Worm (Caenorhabditis elegans) whole organism, L4 larva: ENCODE data around the gene nep-17.

ENCODE experiments used
- F10B5.3 ChIP-seq: sonication (generic microtip); optimal IDR thresholded peaks from 2 replicates; lab custom pipeline; 2016; ENCODE audit warnings: mild to moderate bottlenecking, missing genetic modification characterization, missing compliant biosample characterization
- Y5F2A.4 ChIP-seq: fragments of 200-800 bp; sonication (Bioruptor generic); optimal IDR thresholded peaks from 2 replicates; lab custom pipeline; 2018; ENCODE audit warnings: mild to moderate bottlenecking, missing genetic modification characterization, missing compliant biosample characterization
- ZK546.5 ChIP-seq, 2 experiments: sonication (generic microtip); optimal IDR thresholded peaks; 2 replicates each; lab custom pipeline; 2017; ENCODE audit warnings: missing biosample characterization in 2 of 2, missing genetic modification characterization in 2 of 2
- aly-2 ChIP-seq: sonication (generic microtip); optimal IDR thresholded peaks from 2 replicates; lab custom pipeline; 2018; ENCODE audit warnings: missing biosample characterization, missing genetic modification characterization
- ceh-28 ChIP-seq: fragments of 150-350 bp; optimal IDR thresholded peaks from 2 replicates; lab custom pipeline; 2014; ENCODE audit warnings: missing biosample characterization, missing genetic modification reagents, missing genetic modification characterization
- ces-1 ChIP-seq: fragments of 150-350 bp; sonication (generic microtip); optimal IDR thresholded peaks from 4 replicates; lab custom pipeline; 2014; ENCODE audit warnings: missing biosample characterization, missing genetic modification reagents, missing genetic modification characterization
- daf-16 ChIP-seq, 3 experiments: sonication (generic microtip); optimal IDR thresholded peaks; 2 replicates each; lab custom pipeline; 2016 to 2017; ENCODE audit warnings: missing genetic modification characterization in 3 of 3, missing genetic modification reagents in 3 of 3, mild to moderate bottlenecking in 2 of 3, missing compliant biosample characterization in 2 of 3, missing biosample characterization in 1 of 3, moderate library complexity in 1 of 3
- daf-19 ChIP-seq: fragments of 200-800 bp; sonication (Bioruptor generic); conservative IDR thresholded peaks from 2 replicates; pipeline ENCODE4 v1.3.6; 2022; ENCODE audit warnings: missing genetic modification characterization, missing compliant biosample characterization
- daf-8 ChIP-seq: fragments of 200-800 bp; sonication (Bioruptor generic); IDR thresholded peaks from 2 replicates; pipeline ENCODE4 v1.3.6; 2022; ENCODE audit warnings: missing genetic modification characterization, missing compliant biosample characterization
- dve-1 ChIP-seq: sonication (generic microtip); optimal IDR thresholded peaks from 2 replicates; lab custom pipeline; 2017; ENCODE audit warnings: antibody characterized with exemption, mild to moderate bottlenecking, missing genetic modification characterization, missing compliant biosample characterization; ENCODE audit not compliant: insufficient read depth
- hlh-11 ChIP-seq: fragments of 200-800 bp; sonication (Bioruptor generic); optimal IDR thresholded peaks from 2 replicates; lab custom pipeline; 2018; ENCODE audit warnings: mild to moderate bottlenecking, missing genetic modification characterization, missing compliant biosample characterization
- hlh-30 ChIP-seq: sonication (generic microtip); optimal IDR thresholded peaks from 2 replicates; lab custom pipeline; 2017; ENCODE audit warnings: antibody characterized with exemption, mild to moderate bottlenecking, missing genetic modification characterization, missing compliant biosample characterization; ENCODE audit not compliant: insufficient read depth
- jun-1 ChIP-seq: fragments of 150-350 bp; optimal IDR thresholded peaks from 2 replicates; lab custom pipeline; 2014; ENCODE audit warnings: missing biosample characterization, missing genetic modification reagents, missing genetic modification characterization
- lim-7 ChIP-seq: fragments of 200-800 bp; sonication (Bioruptor generic); IDR thresholded peaks from 2 replicates; pipeline ENCODE4 v1.3.6; 2022; ENCODE audit warnings: missing genetic modification characterization, missing compliant biosample characterization
- lsy-2 ChIP-seq, 2 experiments: fragments of 150-350 bp in 1 of 2; sonication (generic microtip) in 1 of 2; optimal IDR thresholded peaks; 2 replicates each; lab custom pipeline; 2014 to 2017; ENCODE audit warnings: missing biosample characterization in 2 of 2, missing genetic modification characterization in 2 of 2
- madf-5 ChIP-seq, 2 experiments: fragments of 200-800 bp; sonication (Bioruptor generic); IDR thresholded peaks; 2 replicates each; pipeline ENCODE4 v1.3.6; 2022; ENCODE audit warnings: missing compliant biosample characterization in 2 of 2, missing genetic modification characterization in 2 of 2
- mep-1 ChIP-seq: fragments of 150-350 bp; sonication (generic microtip); optimal IDR thresholded peaks from 3 replicates; lab custom pipeline; 2014; ENCODE audit warnings: missing biosample characterization, missing genetic modification characterization
- mes-2 ChIP-seq: sonication (generic microtip); optimal IDR thresholded peaks from 2 replicates; lab custom pipeline; 2016; ENCODE audit warnings: missing genotype, mild to moderate bottlenecking, missing genetic modification characterization, missing compliant biosample characterization; ENCODE audit not compliant: poor library complexity, severe bottlenecking
- nhr-25 ChIP-seq: sonication (generic microtip); optimal IDR thresholded peaks from 2 replicates; lab custom pipeline; 2017; ENCODE audit warnings: missing genetic modification characterization, mild to moderate bottlenecking, missing compliant biosample characterization, antibody characterized with exemption, moderate library complexity, borderline replicate concordance; ENCODE audit not compliant: insufficient read depth
- nhr-28 ChIP-seq: fragments of 150-350 bp; optimal IDR thresholded peaks from 2 replicates; lab custom pipeline; 2014; ENCODE audit warnings: missing biosample characterization, missing genetic modification characterization
- nhr-42 ChIP-seq: fragments of 200-800 bp; sonication (Bioruptor generic); IDR thresholded peaks from 2 replicates; pipeline ENCODE4 v1.3.6; 2022; ENCODE audit warnings: missing genetic modification characterization, missing compliant biosample characterization
- nhr-48 ChIP-seq: sonication (generic microtip); optimal IDR thresholded peaks from 2 replicates; lab custom pipeline; 2016; ENCODE audit warnings: mild to moderate bottlenecking, missing genetic modification characterization, missing compliant biosample characterization
- nhr-6 ChIP-seq: fragments of 150-350 bp; optimal IDR thresholded peaks from 2 replicates; lab custom pipeline; 2014; ENCODE audit warnings: missing biosample characterization, missing genetic modification characterization
- nhr-76 ChIP-seq: fragments of 150-350 bp; optimal IDR thresholded peaks from 2 replicates; lab custom pipeline; 2014; ENCODE audit warnings: missing biosample characterization, missing genetic modification characterization
- nhr-77 ChIP-seq: fragments of 150-350 bp; optimal IDR thresholded peaks from 2 replicates; lab custom pipeline; 2014; ENCODE audit warnings: missing biosample characterization, missing genetic modification characterization
- pha-4 ChIP-seq, 2 experiments: fragments of 150-350 bp in 1 of 2; fragments of 200-800 bp in 1 of 2; sonication (Bioruptor generic) in 1 of 2; IDR thresholded peaks in 1 of 2; optimal IDR thresholded peaks in 1 of 2; 2 replicates each; pipeline versions ENCODE4 v1.3.6 to Lab custom; 2014 to 2022; ENCODE audit warnings: missing genetic modification characterization in 2 of 2, missing genetic modification reagents in 2 of 2, missing biosample characterization in 1 of 2, missing compliant biosample characterization in 1 of 2
- php-3 ChIP-seq: fragments of 200-800 bp; sonication (Bioruptor generic); IDR thresholded peaks from 2 replicates; pipeline ENCODE4 v1.3.6; 2022; ENCODE audit warnings: missing genetic modification reagents, missing genetic modification characterization, missing compliant biosample characterization
- rbr-2 ChIP-seq: sonication (generic microtip); optimal IDR thresholded peaks from 2 replicates; lab custom pipeline; 2016; ENCODE audit warnings: missing genotype, missing genetic modification characterization, missing compliant biosample characterization
- saeg-2 ChIP-seq: fragments of 200-800 bp; sonication (Bioruptor generic); IDR thresholded peaks from 2 replicates; pipeline ENCODE4 v1.3.6; 2022; ENCODE audit warnings: missing genetic modification reagents, missing genetic modification characterization, missing compliant biosample characterization
- snpc-1.2 ChIP-seq: fragments of 200-800 bp; sonication (Bioruptor generic); IDR thresholded peaks from 2 replicates; pipeline ENCODE4 v1.3.6; 2022; ENCODE audit warnings: missing genetic modification reagents, missing genetic modification characterization, missing compliant biosample characterization
- spr-1 ChIP-seq: sonication (generic microtip); optimal IDR thresholded peaks from 2 replicates; lab custom pipeline; 2016; ENCODE audit warnings: mild to moderate bottlenecking, missing genetic modification characterization, missing compliant biosample characterization
- tra-1 ChIP-seq: fragments of 200-800 bp; sonication (Bioruptor generic); IDR thresholded peaks from 2 replicates; pipeline ENCODE4 v1.3.6; 2022; ENCODE audit warnings: missing genetic modification reagents, missing genetic modification characterization, missing compliant biosample characterization
- unc-39 ChIP-seq: sonication (generic microtip); optimal IDR thresholded peaks from 2 replicates; lab custom pipeline; 2017; ENCODE audit warnings: missing biosample characterization, missing genetic modification characterization
- zfp-2 ChIP-seq: sonication (generic microtip); optimal IDR thresholded peaks from 2 replicates; lab custom pipeline; 2016; ENCODE audit warnings: mild to moderate bottlenecking, missing genetic modification characterization, missing compliant biosample characterization
- zip-2 ChIP-seq: fragments of 150-350 bp; optimal IDR thresholded peaks from 2 replicates; lab custom pipeline; 2014; ENCODE audit warnings: missing biosample characterization, missing genetic modification characterization
- ztf-11 ChIP-seq: fragments of 150-350 bp; optimal IDR thresholded peaks from 2 replicates; lab custom pipeline; 2014; ENCODE audit warnings: missing biosample characterization, missing genetic modification characterization

Gene nep-17

ce11 chrII:13469043-13469652, 38.5 kb upstream of the nep-17 start, which contains the start of gene E01G4.3 (continued):
- TF ChIP-seq tra-1 (GFP tag; lab: Robert Waterston, UW) (peak; percentile 86), mes-2 (tag; lab: Kevin White, UChicago) (peak; percentile 17), lsy-2 (tag; optimal IDR thresholded peaks at IDR 0.05; lab: Kevin White, UChicago) (peak; percentile 14 to 34), aly-2 (no peak), dve-1 (tag; lab: Kevin White, UChicago) (peak; percentile 89), lim-7 (GFP tag; lab: Robert Waterston, UW) (no peak), Y5F2A.4 (GFP tag; lab: Kevin White, UChicago) (no peak), hlh-30 (tag; lab: Kevin White, UChicago) (peak; percentile 94), rbr-2 (tag; lab: Kevin White, UChicago) (no peak), unc-39 (no peak), php-3 (GFP tag; lab: Robert Waterston, UW) (peak; percentile 53), nhr-25 (tag; lab: Kevin White, UChicago) (no peak), saeg-2 (GFP tag; lab: Robert Waterston, UW) (peak; percentile 68; the same call in 1 of the 2 replicates), nhr-76 (no peak), madf-5 (GFP tag; IDR thresholded peaks at IDR 0.05; lab: Robert Waterston, UW) (no peak), nhr-28 (tag; lab: Kevin White, UChicago) (peak; percentile 94), ces-1 (no peak), daf-8 (GFP tag; lab: Robert Waterston, UW) (no peak), nhr-77 (tag; lab: Kevin White, UChicago) (peak; percentile 79), zip-2 (tag; lab: Kevin White, UChicago) (no peak), ceh-28 (tag; lab: Kevin White, UChicago) (no peak), ZK546.5 (tag; optimal IDR thresholded peaks at IDR 0.05; lab: Kevin White, UChicago) (no peak), nhr-6 (tag; lab: Kevin White, UChicago) (peak; percentile 31), nhr-42 (GFP tag; lab: Robert Waterston, UW) (peak; percentile 11; the same call in 1 of the 2 replicates), pha-4 (GFP tag; IDR thresholded peaks at IDR 0.05; lab: Robert Waterston, UW) (no peak), pha-4 (tag; optimal IDR thresholded peaks at IDR 0.05; lab: Kevin White, UChicago) (no peak), ztf-11 (tag; lab: Kevin White, UChicago) (no peak), snpc-1.2 (GFP tag; lab: Robert Waterston, UW) (no peak), spr-1 (tag; lab: Kevin White, UChicago) (peak; percentile 10), mep-1 (tag; lab: Kevin White, UChicago) (peak; percentile 76), hlh-11 (tag; lab: Kevin White, UChicago) (peak; percentile 95)
- TF ChIP-seq, all 104 proteins: peak for 35

- no peak for TF ChIP-seq zfp-2
- no peak for TF ChIP-seq F10B5.3 (tag; lab: Kevin White, UChicago)
- TF ChIP-seq daf-16 (GFP tag; optimal IDR thresholded peaks at IDR 0.05; lab: Kevin White, UChicago): peak in 1 of 2 experiments; percentile 86
- TF ChIP-seq daf-16 (tag; optimal IDR thresholded peaks at IDR 0.05; lab: Kevin White, UChicago): peak; percentile 85
- peak; percentile 75 for TF ChIP-seq nhr-48 (tag; lab: Kevin White, UChicago)
- no peak for TF ChIP-seq lim-7 (GFP tag; lab: Robert Waterston, UW)
- TF ChIP-seq unc-39: no peak
- no peak for TF ChIP-seq jun-1
Measured at ce11 chrII:13470655-13471054, 37.0 kb upstream of the nep-17 start.

ce11 chrII:13472101-13472500, 35.5 kb upstream of the nep-17 start, which contains the start of gene E01G4.5:
E01G4.5 (plus strand) TSS chrII:13472401.
- TF ChIP-seq daf-19 (GFP tag; lab: Robert Waterston, UW): no peak
